Fruit fly (Drosophila melanogaster) whole organism, embryonic: ENCODE data around the gene Mip.

Experiments
- Bteb2 ChIP-seq: fragments of 200-800 bp; sonication (Bioruptor generic); optimal IDR thresholded peaks from 2 replicates; lab custom pipeline; 2016; ENCODE audit warnings: missing biosample characterization, missing genetic modification characterization
- Fer1 ChIP-seq: fragments of 200-800 bp; sonication (Bioruptor generic); optimal IDR thresholded peaks from 2 replicates; lab custom pipeline; 2017; ENCODE audit warnings: missing biosample characterization, mild to moderate bottlenecking, missing genetic modification characterization
- Hsf ChIP-seq: fragments of 200-800 bp; sonication (Bioruptor generic); optimal IDR thresholded peaks from 3 replicates; lab custom pipeline; 2016; ENCODE audit warnings: missing biosample characterization, missing genetic modification characterization
- Mad ChIP-seq: fragments of 200-800 bp; sonication (Bioruptor generic); optimal IDR thresholded peaks from 2 replicates; lab custom pipeline; 2016; ENCODE audit warnings: missing biosample characterization, missing genetic modification characterization
- Oli ChIP-seq: fragments of 200-800 bp; sonication (Bioruptor generic); optimal IDR thresholded peaks from 2 replicates; lab custom pipeline; 2018; ENCODE audit warnings: missing biosample characterization, mild to moderate bottlenecking, missing genetic modification characterization, moderate library complexity
- Xrp1 ChIP-seq: fragments of 200-800 bp; sonication (Bioruptor generic); IDR thresholded peaks from 2 replicates; pipeline ENCODE4 v1.3.6; 2022; ENCODE audit warnings: missing biosample characterization, missing genetic modification characterization
- ash1 ChIP-seq: fragments of 200-800 bp; sonication (Bioruptor generic); optimal IDR thresholded peaks from 2 replicates; lab custom pipeline; 2018; ENCODE audit warnings: missing biosample characterization, mild to moderate bottlenecking, missing genetic modification characterization
- caup ChIP-seq: fragments of 200-800 bp; sonication (Bioruptor generic); optimal IDR thresholded peaks from 3 replicates; lab custom pipeline; 2017; ENCODE audit warnings: missing biosample characterization, mild to moderate bottlenecking, missing genetic modification characterization, moderate library complexity; ENCODE audit not compliant: severe bottlenecking
- dimm ChIP-seq: fragments of 200-800 bp; sonication (Bioruptor generic); IDR thresholded peaks from 2 replicates; pipeline ENCODE4 v1.3.6; 2022; ENCODE audit warnings: missing biosample characterization, missing genetic modification characterization
- fru ChIP-seq: fragments of >200 bp; optimal IDR thresholded peaks from 2 replicates; lab custom pipeline; 2017
- trh ChIP-seq: fragments of 200-800 bp; sonication (Bioruptor generic); optimal IDR thresholded peaks from 2 replicates; lab custom pipeline; 2016; ENCODE audit warnings: missing biosample characterization, missing genetic modification characterization

DNA sequence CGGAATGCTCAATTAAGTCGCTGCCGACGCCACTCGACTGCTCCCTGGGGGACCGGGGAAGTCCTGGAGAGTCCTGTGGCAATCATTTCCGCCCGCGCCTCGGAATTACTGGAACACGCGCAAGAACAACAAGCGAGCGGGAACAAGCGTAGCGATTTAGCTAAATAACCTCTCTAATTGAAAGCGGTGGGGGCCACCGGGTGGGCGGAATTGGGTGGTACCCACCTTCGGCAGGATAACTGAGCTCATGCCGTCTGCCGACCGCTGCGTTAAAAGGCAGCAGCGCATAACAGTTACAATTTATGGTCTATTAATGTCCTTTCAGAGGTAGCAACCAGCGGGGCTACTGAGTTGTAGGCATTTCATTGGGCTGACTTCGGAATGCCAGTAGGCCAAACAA, 3.1 kb downstream of the Mip start:
- TF ChIP-seq fru (lab: Kevin White, UChicago) = no peak
- TF ChIP-seq caup (GFP tag; lab: Kevin White, UChicago) = no peak
- no peak for TF ChIP-seq ash1 (GFP tag; lab: Kevin White, UChicago)
- TF ChIP-seq dimm (GFP tag; lab: Robert Waterston, UW) = no peak
- TF ChIP-seq Xrp1 (GFP tag; lab: Robert Waterston, UW) = no peak
- no peak for TF ChIP-seq Fer1 (GFP tag; lab: Kevin White, UChicago)
- TF ChIP-seq trh = no peak
- no peak for TF ChIP-seq Oli (tag; lab: Kevin White, UChicago)
- no peak for TF ChIP-seq Bteb2 (GFP tag; lab: Kevin White, UChicago)
- no peak for TF ChIP-seq Mad (GFP tag; lab: Kevin White, UChicago)
- no peak for TF ChIP-seq Hsf (GFP tag; lab: Kevin White, UChicago)
